Worm (Caenorhabditis elegans) whole organism, young adult: ENCODE results near the gene fbxb-15.
A peak's percentile ranks its signal among the peaks of the same experiment; 100 is the strongest.

Experiments used
- B0035.1 ChIP-seq: sonication (generic microtip); optimal IDR thresholded peaks from 2 replicates; lab custom pipeline; 2016; ENCODE audit warnings: missing genetic modification characterization, mild to moderate bottlenecking, missing compliant biosample characterization, missing genotype, missing genetic modification reagents
- B0261.1 ChIP-seq: sonication (generic microtip); optimal IDR thresholded peaks from 2 replicates; lab custom pipeline; 2016; ENCODE audit warnings: mild to moderate bottlenecking, missing genetic modification characterization, moderate library complexity, missing compliant biosample characterization
- D2030.7 ChIP-seq: fragments of 200-800 bp; sonication (Bioruptor generic); IDR thresholded peaks from 2 replicates; pipeline ENCODE4 v1.3.6; 2022; ENCODE audit warnings: missing genetic modification reagents, missing genetic modification characterization, missing compliant biosample characterization
- F23B12.7 ChIP-seq: sonication (generic microtip); optimal IDR thresholded peaks from 2 replicates; lab custom pipeline; 2017; ENCODE audit warnings: missing genetic modification characterization, mild to moderate bottlenecking, missing compliant biosample characterization, antibody characterized with exemption, moderate library complexity; ENCODE audit not compliant: insufficient read depth
- T26A5.8 ChIP-seq: sonication (generic microtip); optimal IDR thresholded peaks from 2 replicates; lab custom pipeline; 2016; ENCODE audit warnings: missing genetic modification characterization, missing compliant biosample characterization
- Y95B8A.8 ChIP-seq: fragments of 200-800 bp; sonication (Bioruptor generic); IDR thresholded peaks from 2 replicates; pipeline ENCODE4 v1.3.6; 2022; ENCODE audit warnings: missing genetic modification reagents, missing genetic modification characterization, missing compliant biosample characterization
- aptf-2 ChIP-seq: fragments of 200-800 bp; sonication (Bioruptor generic); conservative IDR thresholded peaks from 2 replicates; pipeline ENCODE4 v1.3.6; 2022; ENCODE audit warnings: missing genetic modification reagents, missing genetic modification characterization, missing compliant biosample characterization
- bed-1 ChIP-seq: fragments of 200-800 bp; sonication (Bioruptor generic); IDR thresholded peaks from 2 replicates; pipeline ENCODE4 v1.3.6; 2022; ENCODE audit warnings: missing genetic modification reagents, missing genetic modification characterization, missing compliant biosample characterization
- bed-2 ChIP-seq: fragments of 200-800 bp; sonication (Bioruptor generic); IDR thresholded peaks from 2 replicates; pipeline ENCODE4 v1.3.6; 2022; ENCODE audit warnings: missing genetic modification reagents, missing genetic modification characterization, missing compliant biosample characterization
- ceh-100 ChIP-seq: fragments of 200-800 bp; sonication (Bioruptor generic); IDR thresholded peaks from 2 replicates; pipeline ENCODE4 v1.3.6; 2022; ENCODE audit warnings: missing genetic modification reagents, missing genetic modification characterization, missing compliant biosample characterization
- chd-7 ChIP-seq: sonication (generic microtip); optimal IDR thresholded peaks from 2 replicates; lab custom pipeline; 2016; ENCODE audit warnings: mild to moderate bottlenecking, missing genetic modification characterization, moderate library complexity, missing compliant biosample characterization
- dpff-1 ChIP-seq: sonication (generic microtip); optimal IDR thresholded peaks from 2 replicates; lab custom pipeline; 2017; ENCODE audit warnings: mild to moderate bottlenecking, missing genetic modification characterization, missing compliant biosample characterization
- dpl-1 ChIP-seq: fragments of 150-350 bp; optimal IDR thresholded peaks from 2 replicates; lab custom pipeline; 2014; ENCODE audit warnings: missing biosample characterization, missing genetic modification reagents, missing genetic modification characterization
- efl-1 ChIP-seq: fragments of 150-350 bp; optimal IDR thresholded peaks from 2 replicates; lab custom pipeline; 2014; ENCODE audit warnings: missing biosample characterization, missing genetic modification reagents, missing genetic modification characterization
- egl-44 ChIP-seq: fragments of 200-800 bp; sonication (Bioruptor generic); IDR thresholded peaks from 2 replicates; pipeline ENCODE4 v1.3.6; 2022; ENCODE audit warnings: missing genetic modification reagents, missing genetic modification characterization, missing compliant biosample characterization
- hmg-20 ChIP-seq: fragments of 200-800 bp; sonication (Bioruptor generic); IDR thresholded peaks from 2 replicates; pipeline ENCODE4 v1.3.6; 2022; ENCODE audit warnings: missing genetic modification reagents, missing genetic modification characterization, missing compliant biosample characterization
- let-526 ChIP-seq: fragments of 200-800 bp; sonication (Bioruptor generic); IDR thresholded peaks from 2 replicates; pipeline ENCODE4 v1.3.6; 2022; ENCODE audit warnings: missing genetic modification reagents, missing genetic modification characterization, missing compliant biosample characterization
- lin-26 ChIP-seq: fragments of 200-800 bp; sonication (Bioruptor generic); IDR thresholded peaks from 2 replicates; pipeline ENCODE4 v1.3.6; 2022; ENCODE audit warnings: missing genetic modification reagents, missing genetic modification characterization, missing compliant biosample characterization
- lin-35 ChIP-seq, 3 experiments: fragments of 150-350 bp in 2 of 3; sonication (generic microtip) in 1 of 3; optimal IDR thresholded peaks; 2 replicates each; lab custom pipeline; 2014 to 2018; ENCODE audit warnings: missing biosample characterization in 3 of 3, missing genetic modification characterization in 3 of 3, missing genetic modification reagents in 3 of 3
- madf-8 ChIP-seq: fragments of 200-800 bp; sonication (Bioruptor generic); conservative IDR thresholded peaks from 2 replicates; pipeline ENCODE4 v1.3.6; 2022; ENCODE audit warnings: missing genetic modification reagents, missing genetic modification characterization, missing compliant biosample characterization
- nfya-2 ChIP-seq: fragments of 200-800 bp; sonication (Bioruptor generic); IDR thresholded peaks from 2 replicates; pipeline ENCODE4 v1.3.6; 2022; ENCODE audit warnings: missing genetic modification reagents, missing genetic modification characterization, missing compliant biosample characterization
- nhr-179 ChIP-seq: sonication (generic microtip); optimal IDR thresholded peaks from 2 replicates; lab custom pipeline; 2016; ENCODE audit warnings: mild to moderate bottlenecking, missing genetic modification characterization, missing compliant biosample characterization
- nhr-27 ChIP-seq: fragments of 200-800 bp; sonication (Bioruptor generic); optimal IDR thresholded peaks from 2 replicates; lab custom pipeline; 2018; ENCODE audit warnings: mild to moderate bottlenecking, missing genetic modification characterization, moderate library complexity, missing compliant biosample characterization
- nhr-80 ChIP-seq: sonication (generic microtip); optimal IDR thresholded peaks from 2 replicates; lab custom pipeline; 2016; ENCODE audit warnings: missing genetic modification characterization, missing compliant biosample characterization
- rcor-1 ChIP-seq: fragments of 200-800 bp; sonication (Bioruptor generic); IDR thresholded peaks from 2 replicates; pipeline ENCODE4 v1.3.6; 2022; ENCODE audit warnings: missing genetic modification reagents, missing genetic modification characterization, missing compliant biosample characterization
- rpc-1 ChIP-seq, 2 experiments: fragments of 150-350 bp in 1 of 2; sonication (generic microtip) in 1 of 2; optimal IDR thresholded peaks; 2 replicates each; lab custom pipeline; 2014 to 2018; ENCODE audit warnings: missing biosample characterization in 1 of 2, missing genetic modification characterization in 1 of 2, missing genetic modification reagents in 1 of 2, missing genotype in 1 of 2
- tbp1 ChIP-seq: fragments of 200-800 bp; sonication (Bioruptor generic); optimal IDR thresholded peaks from 2 replicates; lab custom pipeline; 2018; ENCODE audit warnings: mild to moderate bottlenecking, missing genetic modification characterization, missing compliant biosample characterization
- unc-130 ChIP-seq: sonication (generic microtip); optimal IDR thresholded peaks from 2 replicates; lab custom pipeline; 2016; ENCODE audit warnings: missing genetic modification reagents, missing genetic modification characterization, missing compliant biosample characterization
- unc-62 ChIP-seq: fragments of 150-350 bp; optimal IDR thresholded peaks from 2 replicates; lab custom pipeline; 2014; ENCODE audit warnings: missing biosample characterization, missing genetic modification reagents, missing genetic modification characterization
- ztf-28 ChIP-seq: fragments of 200-800 bp; sonication (Bioruptor generic); IDR thresholded peaks from 2 replicates; pipeline ENCODE4 v1.3.6; 2022; ENCODE audit warnings: missing genetic modification reagents, missing genetic modification characterization, missing compliant biosample characterization

fbxb-15 gene

DNA sequence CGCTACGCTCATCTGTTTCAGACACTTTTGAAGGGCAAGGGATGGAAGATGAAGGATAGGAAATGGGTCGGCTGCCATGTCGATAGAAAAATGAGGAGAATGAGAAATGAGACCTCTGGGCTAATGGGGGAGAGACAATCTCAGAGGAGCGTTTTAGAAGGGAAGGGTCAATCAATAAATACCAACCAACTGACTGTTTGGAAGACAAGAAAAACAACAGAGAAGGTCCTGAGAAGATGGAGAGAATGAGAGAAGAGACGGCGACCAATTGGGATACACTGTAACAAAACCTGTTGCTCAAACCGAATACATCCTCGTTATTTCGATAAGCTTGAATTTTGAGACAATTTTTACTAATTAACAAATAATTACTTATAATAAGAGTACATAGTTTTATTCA lies at the start of gene fbxb-15:
Gene fbxb-15 (minus strand): TSS at position 101 of the 400 bp plus-strand sequence.
- TF ChIP-seq aptf-2: no peak
- TF ChIP-seq egl-44 (GFP tag; lab: Robert Waterston, UW): no peak
- no peak for TF ChIP-seq Y95B8A.8 (GFP tag; lab: Robert Waterston, UW)
- TF ChIP-seq chd-7 (tag; lab: Kevin White, UChicago): no peak
- no peak for TF ChIP-seq nhr-27
- TF ChIP-seq ztf-28 (GFP tag; lab: Robert Waterston, UW): no peak
- TF ChIP-seq unc-62 (GFP tag; lab: Kevin White, UChicago): no peak
- no peak for TF ChIP-seq nfya-2
- TF ChIP-seq nhr-80 (tag; lab: Kevin White, UChicago): no peak
- TF ChIP-seq nhr-179 (tag; lab: Kevin White, UChicago): no peak
- TF ChIP-seq bed-1 (GFP tag; lab: Robert Waterston, UW): no peak
- no peak for TF ChIP-seq dpl-1 (GFP tag; lab: Kevin White, UChicago)

DNA sequence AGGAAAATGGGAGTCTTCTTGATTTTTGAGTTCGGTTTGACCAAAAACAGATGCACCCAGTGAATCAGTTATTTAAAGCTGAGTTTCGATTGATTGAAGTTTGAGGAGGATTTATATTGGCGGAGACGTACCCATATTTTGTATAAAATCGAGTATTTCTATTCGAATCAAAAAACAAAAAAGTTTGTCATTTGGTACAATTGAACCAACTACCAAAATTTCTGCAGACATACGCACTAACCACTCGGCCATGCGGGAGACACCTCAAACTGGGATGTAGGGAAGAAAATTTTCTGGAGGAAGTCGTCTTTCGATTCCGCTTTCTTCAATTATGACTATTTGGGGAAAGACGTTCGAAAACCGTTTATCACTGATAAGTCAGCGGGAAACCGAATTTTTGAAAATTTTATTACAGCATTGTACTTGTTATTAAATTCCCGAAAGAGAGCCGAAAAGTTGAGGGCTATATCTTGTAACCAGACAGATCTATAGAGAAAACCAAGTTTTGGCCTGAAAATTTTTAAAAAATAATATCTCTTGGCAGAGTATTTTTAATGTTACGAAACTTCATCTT lies 47.3 kb upstream of the fbxb-15 start:
- peak; percentile 76 for TF ChIP-seq tbp1 (GFP tag; lab: Kevin White, UChicago)
- peak; percentile 32 for TF ChIP-seq rpc-1 (optimal IDR thresholded peaks at IDR 0.05; lab: Kevin White, UChicago)
- TF ChIP-seq rpc-1 (tag; optimal IDR thresholded peaks at IDR 0.05; lab: Kevin White, UChicago): peak; percentile 66
- TF ChIP-seq lin-26: peak; percentile 61; the same call in 1 of the 2 replicates
- peak; percentile 59 for TF ChIP-seq B0261.1

DNA sequence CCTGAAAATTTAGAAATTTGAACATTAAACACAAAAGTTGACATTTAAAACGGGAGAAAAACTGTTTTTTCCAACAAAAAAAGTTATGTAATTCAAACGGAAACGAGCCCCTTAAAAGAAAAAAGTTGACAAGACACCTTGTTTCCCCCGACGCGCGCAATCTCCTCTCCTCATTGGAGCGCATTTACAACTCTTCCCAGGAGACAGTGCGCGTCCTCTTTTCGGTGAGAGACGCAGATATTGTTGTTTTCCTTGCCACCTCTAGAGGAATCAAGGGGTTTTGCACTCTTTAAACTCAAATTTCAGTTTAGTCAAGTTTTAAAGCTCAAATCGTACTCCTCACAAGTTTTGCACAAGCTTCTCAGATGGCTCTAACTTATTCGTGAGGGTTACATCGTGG lies 42.6 kb upstream of the fbxb-15 start, which contains the start of gene F58E1.13:
Gene F58E1.13 (minus strand): TSS at position 12 of the 400 bp plus-strand sequence.
- TF ChIP-seq aptf-2: peak; percentile 90
- no peak for TF ChIP-seq D2030.7
- no peak for TF ChIP-seq rcor-1
- no peak for TF ChIP-seq ztf-28 (GFP tag; lab: Robert Waterston, UW)
- TF ChIP-seq lin-35 (GFP tag; optimal IDR thresholded peaks at IDR 0.05; lab: Kevin White, UChicago): no peak
- TF ChIP-seq efl-1 (GFP tag; lab: Kevin White, UChicago): peak; percentile 5
- no peak for TF ChIP-seq ceh-100

DNA sequence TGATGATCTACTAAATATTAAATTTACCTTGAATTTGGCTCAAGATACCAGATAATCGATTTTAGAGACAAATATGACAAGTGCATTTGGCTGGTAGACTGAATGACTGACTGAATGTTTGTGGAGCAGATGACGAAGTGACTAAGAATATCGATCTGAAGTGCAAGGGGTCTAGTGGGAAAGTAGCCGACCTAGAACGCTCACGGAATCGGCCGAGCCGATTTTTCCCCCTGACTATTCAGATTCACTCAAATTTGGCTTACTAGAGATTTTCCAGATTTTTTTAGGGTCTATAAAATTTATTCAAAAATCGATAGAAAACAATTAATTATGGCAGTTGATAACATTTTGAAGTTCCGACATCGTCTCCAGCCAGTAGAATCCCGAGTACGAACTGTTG lies 41.2 kb upstream of the fbxb-15 start, which contains the start of gene fbxc-26:
Gene fbxc-26 (minus strand): TSS at position 101 of the 400 bp plus-strand sequence.
- TF ChIP-seq T26A5.8 (tag; lab: Kevin White, UChicago) (no peak), unc-130 (GFP tag; lab: Kevin White, UChicago) (no peak), hmg-20 (GFP tag; lab: Robert Waterston, UW) (no peak), bed-2 (no peak), nhr-179 (tag; lab: Kevin White, UChicago) (no peak), B0035.1 (tag; lab: Kevin White, UChicago) (no peak), dpff-1 (no peak), let-526 (GFP tag; lab: Robert Waterston, UW) (no peak), F23B12.7 (tag; lab: Kevin White, UChicago) (no peak), madf-8 (GFP tag; lab: Robert Waterston, UW) (no peak)

DNA sequence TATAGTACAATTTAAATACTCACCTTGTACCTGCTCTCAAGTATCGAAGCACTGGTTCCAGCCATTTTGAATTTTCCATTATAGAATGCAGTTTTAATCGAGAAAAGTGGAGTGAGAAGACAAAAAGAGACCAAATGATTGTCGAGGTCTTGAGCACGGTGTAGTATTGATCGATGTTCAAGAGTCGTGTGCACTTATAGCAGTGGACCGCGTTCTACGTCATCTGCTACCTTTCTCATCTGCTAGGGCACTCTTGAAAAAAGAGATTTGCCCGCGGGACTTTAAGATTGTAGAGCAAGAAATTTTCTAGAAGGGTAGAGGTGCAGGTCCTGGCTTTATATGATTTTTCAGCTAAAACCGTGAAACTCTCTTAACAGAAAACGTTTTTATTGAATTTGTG lies 39.5 kb upstream of the fbxb-15 start, which contains the start of gene fbxc-21:
Gene fbxc-21 (minus strand): TSS at position 101 of the 400 bp plus-strand sequence.
- TF ChIP-seq hmg-20 (GFP tag; lab: Robert Waterston, UW): no peak
- no peak for TF ChIP-seq madf-8 (GFP tag; lab: Robert Waterston, UW)
- TF ChIP-seq, all 124 proteins: peak for 0
